Fruit fly (Drosophila melanogaster) whole organism, wandering third instar larva: ENCODE measurements around the gene CG10097.

Source experiments
- Abd-B ChIP-seq: fragments of >200 bp; optimal IDR thresholded peaks from 2 replicates; lab custom pipeline; 2017; ENCODE audit warnings: missing biosample characterization, missing genetic modification characterization
- CG9705 ChIP-seq: fragments of 200-800 bp; sonication (Bioruptor generic); optimal IDR thresholded peaks from 2 replicates; lab custom pipeline; 2018; ENCODE audit warnings: missing biosample characterization, mild to moderate bottlenecking, missing genetic modification characterization
- CrebA ChIP-seq: fragments of 200-800 bp; sonication (Bioruptor generic); optimal IDR thresholded peaks from 2 replicates; lab custom pipeline; 2016; ENCODE audit warnings: missing biosample characterization, mild to moderate bottlenecking, missing genetic modification characterization, borderline replicate concordance
- Dfd ChIP-seq: fragments of >200 bp; optimal IDR thresholded peaks from 2 replicates; lab custom pipeline; 2017; ENCODE audit warnings: missing biosample characterization, missing genetic modification characterization
- Dif ChIP-seq: fragments of 200-275, 200-300 bp; sonication (Bioruptor generic); optimal IDR thresholded peaks from 2 replicates; lab custom pipeline; 2018; ENCODE audit warnings: missing biosample characterization, missing genetic modification characterization; ENCODE audit not compliant: partially characterized antibody
- GATAd ChIP-seq: sonication (Bioruptor generic); optimal IDR thresholded peaks from 2 replicates; lab custom pipeline; 2016; ENCODE audit warnings: missing biosample characterization, missing genetic modification characterization
- HLH106 ChIP-seq: fragments of 200-800 bp; optimal IDR thresholded peaks from 3 replicates; lab custom pipeline; 2019; ENCODE audit warnings: missing biosample characterization, mild to moderate bottlenecking, missing genetic modification characterization, moderate library complexity
- Hnf4 ChIP-seq: fragments of 200-800 bp; sonication (Bioruptor generic); optimal IDR thresholded peaks from 2 replicates; lab custom pipeline; 2016; ENCODE audit warnings: missing biosample characterization, mild to moderate bottlenecking, missing genetic modification characterization
- Hr83 ChIP-seq: fragments of 200-300 bp; sonication (Bioruptor generic); optimal IDR thresholded peaks from 2 replicates; lab custom pipeline; 2016; ENCODE audit warnings: missing biosample characterization, mild to moderate bottlenecking, missing genetic modification characterization, moderate library complexity; ENCODE audit not compliant: poor library complexity, severe bottlenecking
- Mio ChIP-seq: sonication (Bioruptor generic); optimal IDR thresholded peaks from 2 replicates; lab custom pipeline; 2016; ENCODE audit warnings: missing biosample characterization, missing genetic modification characterization
- Myc ChIP-seq: fragments of >200 bp; optimal IDR thresholded peaks from 2 replicates; lab custom pipeline; 2017
- N ChIP-seq: fragments of >200 bp; optimal IDR thresholded peaks from 2 replicates; lab custom pipeline; 2018; ENCODE audit warnings: missing biosample characterization, missing external identifiers, missing genetic modification characterization
- OdsH ChIP-seq: fragments of 200-800 bp; sonication (Bioruptor generic); optimal IDR thresholded peaks from 2 replicates; lab custom pipeline; 2016; ENCODE audit warnings: missing biosample characterization, mild to moderate bottlenecking, missing genetic modification characterization
- Rel ChIP-seq, 2 experiments: fragments of 200-800 bp; sonication (Bioruptor generic) in 1 of 2; optimal IDR thresholded peaks; 2 replicates in 1 of 2; 3 replicates in 1 of 2; lab custom pipeline; 2016 to 2019; ENCODE audit warnings: mild to moderate bottlenecking in 2 of 2, missing biosample characterization in 2 of 2, missing genetic modification characterization in 2 of 2, moderate library complexity in 1 of 2
- Sp1 ChIP-seq: fragments of 200-800 bp; sonication (Bioruptor generic); optimal IDR thresholded peaks from 3 replicates; lab custom pipeline; 2019; ENCODE audit warnings: missing biosample characterization, mild to moderate bottlenecking, missing genetic modification characterization, moderate library complexity
- Vsx2 ChIP-seq: fragments of 200-300, 225-300 bp; sonication (Bioruptor generic); optimal IDR thresholded peaks from 2 replicates; lab custom pipeline; 2018; ENCODE audit warnings: missing biosample characterization, missing genetic modification characterization; ENCODE audit not compliant: partially characterized antibody
- br ChIP-seq: fragments of 200-800 bp; sonication (Bioruptor generic); optimal IDR thresholded peaks from 2 replicates; lab custom pipeline; 2016; ENCODE audit warnings: missing biosample characterization, missing genetic modification characterization
- brk ChIP-seq: fragments of 200-800 bp; sonication (Bioruptor generic); optimal IDR thresholded peaks from 2 replicates; lab custom pipeline; 2016; ENCODE audit warnings: missing biosample characterization, mild to moderate bottlenecking, missing genetic modification characterization
- dmrt93B ChIP-seq: fragments of 200-800 bp; sonication (Bioruptor generic); optimal IDR thresholded peaks from 2 replicates; lab custom pipeline; 2018; ENCODE audit warnings: missing biosample characterization, mild to moderate bottlenecking, missing genetic modification characterization
- dsf ChIP-seq: sonication (Bioruptor generic); optimal IDR thresholded peaks from 2 replicates; lab custom pipeline; 2016; ENCODE audit warnings: missing biosample characterization, missing genetic modification characterization, borderline replicate concordance
- ey ChIP-seq: fragments of 200-800 bp; sonication (Bioruptor generic); optimal IDR thresholded peaks from 2 replicates; lab custom pipeline; 2016; ENCODE audit warnings: missing biosample characterization, missing genetic modification characterization
- foxo ChIP-seq, 2 experiments: fragments of 200-800 bp; sonication (Bioruptor generic); optimal IDR thresholded peaks; 2 replicates in 1 of 2; 3 replicates in 1 of 2; lab custom pipeline; 2016 to 2017; ENCODE audit warnings: missing biosample characterization in 2 of 2, missing genetic modification characterization in 2 of 2
- h ChIP-seq: fragments of 200-800 bp; sonication (Bioruptor generic); optimal IDR thresholded peaks from 3 replicates; lab custom pipeline; 2016; ENCODE audit warnings: missing biosample characterization, mild to moderate bottlenecking, missing genetic modification characterization
- jim ChIP-seq: fragments of 175-275, 200-325 bp; sonication (Bioruptor generic); optimal IDR thresholded peaks from 2 replicates; lab custom pipeline; 2016; ENCODE audit warnings: missing biosample characterization, mild to moderate bottlenecking, missing genetic modification characterization
- pan ChIP-seq: fragments of >200 bp; optimal IDR thresholded peaks from 2 replicates; lab custom pipeline; 2017
- psq ChIP-seq: fragments of 200-800 bp; sonication (Bioruptor generic); optimal IDR thresholded peaks from 3 replicates; lab custom pipeline; 2017; ENCODE audit warnings: missing biosample characterization, mild to moderate bottlenecking, missing genetic modification characterization, moderate library complexity
- rgr ChIP-seq: fragments of 200-800 bp; sonication (Bioruptor generic); optimal IDR thresholded peaks from 3 replicates; lab custom pipeline; 2016; ENCODE audit warnings: missing biosample characterization, mild to moderate bottlenecking, missing genetic modification characterization
- sage ChIP-seq: fragments of 200-800 bp; sonication (Bioruptor generic); optimal IDR thresholded peaks from 2 replicates; lab custom pipeline; 2016; ENCODE audit warnings: missing biosample characterization, mild to moderate bottlenecking, missing genetic modification characterization
- usp ChIP-seq: fragments of >200 bp; optimal IDR thresholded peaks from 2 replicates; lab custom pipeline; 2017; ENCODE audit warnings: missing biosample characterization, missing genetic modification characterization
- woc ChIP-seq: sonication (Bioruptor generic); optimal IDR thresholded peaks from 2 replicates; lab custom pipeline; 2016; ENCODE audit warnings: missing biosample characterization, mild to moderate bottlenecking, missing genetic modification characterization

The CG10097 gene

DNA sequence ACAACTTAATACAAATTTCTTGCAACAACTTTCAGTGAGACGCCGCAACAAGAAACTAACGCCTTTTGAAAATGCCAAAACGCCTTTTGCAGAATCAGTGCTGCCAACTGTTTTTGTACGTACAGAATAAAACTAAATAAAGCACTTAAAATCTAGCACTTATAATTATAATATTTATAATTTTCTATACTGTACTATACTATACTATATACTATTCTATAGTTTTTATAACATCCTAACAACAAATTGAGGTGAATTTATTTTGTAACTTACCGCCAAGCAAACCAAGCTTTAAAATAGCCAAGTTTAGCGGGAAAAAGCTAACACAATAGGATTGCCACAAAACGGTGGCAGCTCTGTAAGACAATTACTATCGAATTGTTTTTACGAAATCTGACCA, 38.0 kb upstream of the CG10097 start, which contains the start of the genes Aos1 and Srlp:
Gene Aos1 (minus strand): TSS at position 59 of the 400 bp plus-strand sequence.
Gene Srlp (plus strand): TSS at position 335 of the 400 bp plus-strand sequence.
- TF ChIP-seq Vsx2 (GFP tag; lab: Kevin White, UChicago) (no peak), OdsH (GFP tag; lab: Kevin White, UChicago) (peak; percentile 32), Rel (GFP tag; optimal IDR thresholded peaks at IDR 0.05; lab: Kevin White, UChicago) (no peak), Rel (tag; optimal IDR thresholded peaks at IDR 0.05; lab: Kevin White, UChicago) (peak; percentile 70), dmrt93B (no peak), Sp1 (GFP tag; lab: Kevin White, UChicago) (peak; percentile 68), Abd-B (no peak), Hr83 (GFP tag; lab: Kevin White, UChicago) (no peak), dsf (GFP tag; lab: Kevin White, UChicago) (no peak), Mio (GFP tag; lab: Kevin White, UChicago) (no peak), ey (GFP tag; lab: Kevin White, UChicago) (no peak), woc (no peak), psq (peak; percentile 46), GATAd (GFP tag; lab: Kevin White, UChicago) (no peak), br (GFP tag; lab: Kevin White, UChicago) (no peak), foxo (GFP tag; optimal IDR thresholded peaks at IDR 0.05; lab: Kevin White, UChicago) (peak in 1 of 2 experiments; percentile 60), CrebA (no peak), Dfd (GFP tag; lab: Kevin White, UChicago) (no peak), brk (GFP tag; lab: Kevin White, UChicago) (no peak), HLH106 (tag; lab: Kevin White, UChicago) (peak; percentile 74), Hnf4 (no peak), N (GFP tag; lab: Kevin White, UChicago) (no peak), pan (lab: Kevin White, UChicago) (no peak), rgr (GFP tag; lab: Kevin White, UChicago) (peak; percentile 18), CG9705 (GFP tag; lab: Kevin White, UChicago) (peak; percentile 56), sage (no peak), usp (GFP tag; lab: Kevin White, UChicago) (no peak), Myc (lab: Kevin White, UChicago) (peak; percentile 95)
- TF ChIP-seq, all 38 proteins: peak for 9

- TF ChIP-seq h (no peak), psq (peak; percentile 12), Dfd (GFP tag; lab: Kevin White, UChicago) (no peak), br (GFP tag; lab: Kevin White, UChicago) (no peak), Rel (GFP tag; optimal IDR thresholded peaks at IDR 0.05; lab: Kevin White, UChicago) (no peak), Rel (tag; optimal IDR thresholded peaks at IDR 0.05; lab: Kevin White, UChicago) (peak; percentile 99), foxo (GFP tag; optimal IDR thresholded peaks at IDR 0.05; lab: Kevin White, UChicago) (peak in 1 of 2 experiments; percentile 48), rgr (GFP tag; lab: Kevin White, UChicago) (peak; percentile 29), HLH106 (tag; lab: Kevin White, UChicago) (peak; percentile 11), pan (lab: Kevin White, UChicago) (no peak), ey (GFP tag; lab: Kevin White, UChicago) (peak; percentile 28), Myc (lab: Kevin White, UChicago) (peak; percentile 38), usp (GFP tag; lab: Kevin White, UChicago) (no peak), Sp1 (GFP tag; lab: Kevin White, UChicago) (peak; percentile 9)
Observed at dm6 chr3R:12431030-12431489, 35.3 kb upstream of the CG10097 start, which contains the start of gene Prosalpha2. Gene Prosalpha2 (plus strand): TSS chr3R:12431321.

dm6 chr3R:12429120-12429610, 33.4 kb upstream of the CG10097 start, which contains the start of the genes CG5641 and CG5245:
Gene CG5641 (minus strand): TSS chr3R:12429282.
Gene CG5245 (plus strand): TSS chr3R:12429560.
- TF ChIP-seq Rel (GFP tag; optimal IDR thresholded peaks at IDR 0.05; lab: Kevin White, UChicago) (no peak), Rel (tag; optimal IDR thresholded peaks at IDR 0.05; lab: Kevin White, UChicago) (peak; percentile 66), Hnf4 (no peak)

dm6 chr3R:12426310-12426653, 30.5 kb upstream of the CG10097 start, which contains the start of gene NANS:
Gene NANS (plus strand): TSS chr3R:12426578.
- no peak for TF ChIP-seq rgr (GFP tag; lab: Kevin White, UChicago)
- TF ChIP-seq Abd-B, result no peak
- no peak for TF ChIP-seq psq
- no peak for TF ChIP-seq Myc (lab: Kevin White, UChicago)
- TF ChIP-seq ey (GFP tag; lab: Kevin White, UChicago), result no peak
- TF ChIP-seq pan (lab: Kevin White, UChicago), result no peak
- no peak for TF ChIP-seq Hr83 (GFP tag; lab: Kevin White, UChicago)
- no peak for TF ChIP-seq foxo (GFP tag; optimal IDR thresholded peaks at IDR 0.05; lab: Kevin White, UChicago)
- TF ChIP-seq br (GFP tag; lab: Kevin White, UChicago), result no peak
- TF ChIP-seq brk (GFP tag; lab: Kevin White, UChicago), result no peak
- no peak for TF ChIP-seq dsf (GFP tag; lab: Kevin White, UChicago)
- no peak for TF ChIP-seq jim
- no peak for TF ChIP-seq Dif (GFP tag; lab: Kevin White, UChicago)
- no peak for TF ChIP-seq N (GFP tag; lab: Kevin White, UChicago)
- TF ChIP-seq CrebA, result no peak
